Fruit fly (Drosophila melanogaster): ENCODE results near the gene Las.
A peak's percentile ranks its signal among the peaks of the same experiment; 100 is the strongest.

Gene Las

DNA sequence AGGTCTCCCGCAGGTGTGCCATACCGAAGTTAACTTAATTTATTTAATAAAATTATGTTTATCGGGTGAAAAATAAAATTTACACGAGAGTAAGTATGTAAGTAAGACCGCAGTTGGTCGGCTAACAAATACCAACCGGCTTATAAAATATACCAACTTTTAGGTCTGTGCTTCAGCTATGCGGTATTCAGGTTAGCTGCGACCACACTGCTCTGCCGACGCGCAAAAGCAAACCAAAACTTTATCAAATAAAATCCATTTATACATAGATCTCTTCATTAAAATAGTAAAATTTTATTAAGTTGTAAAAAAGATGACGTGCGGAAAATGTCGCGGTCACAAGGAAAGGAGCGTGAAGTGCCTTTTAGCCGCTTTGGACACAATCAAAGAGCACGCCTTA is 3.9 kb upstream of the Las start, which contains the start of the genes mRpL15 and CtIP (continued):
- TF ChIP-seq CG14965 (GFP tag; optimal IDR thresholded peaks at IDR 0.05; ENCODE audit: borderline replicate concordance) (no peak), CG8944 (GFP tag; optimal IDR thresholded peaks at IDR 0.05) (no peak), CG5180 (GFP tag; optimal IDR thresholded peaks at IDR 0.05) (no peak), nau (GFP tag; optimal IDR thresholded peaks at IDR 0.05) (no peak), Stat92E (GFP tag; optimal IDR thresholded peaks at IDR 0.05) (no peak), bbx (GFP tag; IDR thresholded peaks at IDR 0.05; ENCODE audit: partially characterized antibody) (peak; percentile 55), CG9817 (tag; optimal IDR thresholded peaks at IDR 0.05) (no peak), Dfd (GFP tag; optimal IDR thresholded peaks at IDR 0.05) (no peak), CG16863 (GFP tag; optimal IDR thresholded peaks at IDR 0.05) (no peak), Doc3 (GFP tag; IDR thresholded peaks at IDR 0.05; ENCODE audit: partially characterized antibody) (no peak), CG2199 (GFP tag; IDR thresholded peaks at IDR 0.05) (no peak), CG4617 (GFP tag; optimal IDR thresholded peaks at IDR 0.05; ENCODE audit: borderline replicate concordance) (peak; percentile 87), CG1647 (GFP tag; optimal IDR thresholded peaks at IDR 0.05) (no peak), CG3847 (GFP tag; IDR thresholded peaks at IDR 0.05) (no peak), CG4730 (GFP tag; IDR thresholded peaks at IDR 0.05) (no peak), luna (GFP tag; optimal IDR thresholded peaks at IDR 0.05) (no peak), CG8924 (tag; optimal IDR thresholded peaks at IDR 0.05) (peak; percentile 3), Hr39 (optimal IDR thresholded peaks at IDR 0.05) (no peak), zfh1 (GFP tag; IDR thresholded peaks at IDR 0.05) (no peak), kni (GFP tag; optimal IDR thresholded peaks at IDR 0.05) (no peak), lilli (GFP tag; optimal IDR thresholded peaks at IDR 0.05) (no peak), Sry-β (GFP tag; optimal IDR thresholded peaks at IDR 0.05) (no peak), tx (GFP tag; optimal IDR thresholded peaks at IDR 0.05) (no peak), lbe (GFP tag; optimal IDR thresholded peaks at IDR 0.05) (no peak), Gsc (GFP tag; IDR thresholded peaks at IDR 0.05) (no peak), twi (tag; optimal IDR thresholded peaks at IDR 0.05) (no peak), CG17829 (tag; optimal IDR thresholded peaks at IDR 0.05) (peak; percentile 24), sc (optimal IDR thresholded peaks at IDR 0.05) (no peak), sc (GFP tag; optimal IDR thresholded peaks at IDR 0.05) (no peak), HmgZ (tag; optimal IDR thresholded peaks at IDR 0.05) (peak; percentile 15), slbo (GFP tag; IDR thresholded peaks at IDR 0.05) (no peak), D19A (tag; optimal IDR thresholded peaks at IDR 0.05) (no peak), crc (GFP tag; optimal IDR thresholded peaks at IDR 0.05) (no peak), chn (GFP tag; optimal IDR thresholded peaks at IDR 0.05) (no peak), Xrp1 (GFP tag; IDR thresholded peaks at IDR 0.05) (no peak), oc (tag; optimal IDR thresholded peaks at IDR 0.05) (no peak), Hsf (GFP tag; optimal IDR thresholded peaks at IDR 0.05) (no peak), caup (GFP tag; optimal IDR thresholded peaks at IDR 0.05; ENCODE audit: severe bottlenecking) (no peak), CG2129 (GFP tag; IDR thresholded peaks at IDR 0.05; ENCODE audit: partially characterized antibody) (no peak), Antp (GFP tag; optimal IDR thresholded peaks at IDR 0.05) (no peak), ab (GFP tag; optimal IDR thresholded peaks at IDR 0.05) (no peak), Trl (optimal IDR thresholded peaks at IDR 0.05) (no peak), Trl (GFP tag; optimal IDR thresholded peaks at IDR 0.05) (no peak), CG8281 (tag; optimal IDR thresholded peaks at IDR 0.05) (no peak), CG10431 (GFP tag; optimal IDR thresholded peaks at IDR 0.05) (no peak), CG1233 (GFP tag; optimal IDR thresholded peaks at IDR 0.05) (no peak), sd (tag; optimal IDR thresholded peaks at IDR 0.05) (peak; percentile 53), E2f1 (GFP tag; IDR thresholded peaks at IDR 0.05) (no peak), Adf1 (GFP tag; IDR thresholded peaks at IDR 0.05) (0 out of 2 replicates have a peak, but pooled peaks have one; percentile 31), en (GFP tag; optimal IDR thresholded peaks at IDR 0.05) (no peak), E2f2 (GFP tag; IDR thresholded peaks at IDR 0.05) (peak; percentile 68), lov (optimal IDR thresholded peaks at IDR 0.05) (no peak), lov (GFP tag; IDR thresholded peaks at IDR 0.05) (no peak)

Data from whole organism, embryonic.